Fruit fly (Drosophila melanogaster) whole organism, embryonic: ENCODE measurements around the gene Ifrd1.

Experiments
- Atf-2 ChIP-seq: fragments of 200-800 bp; sonication (Bioruptor generic); optimal IDR thresholded peaks from 2 replicates; lab custom pipeline; 2016; ENCODE audit warnings: missing biosample characterization, missing genetic modification characterization
- Bgb ChIP-seq: fragments of 200-800 bp; sonication (Bioruptor generic); IDR thresholded peaks from 2 replicates; pipeline ENCODE4 v1.3.6; 2022; ENCODE audit warnings: missing biosample characterization, missing genetic modification characterization; ENCODE audit not compliant: partially characterized antibody
- Blimp-1 ChIP-seq: fragments of 200-800 bp; sonication (Bioruptor generic); optimal IDR thresholded peaks from 3 replicates; lab custom pipeline; 2018; ENCODE audit warnings: missing biosample characterization, missing genetic modification characterization, mild to moderate bottlenecking, moderate library complexity, missing genetic modification reagents
- CG10209 ChIP-seq: fragments of 200-800 bp; sonication (Bioruptor generic); optimal IDR thresholded peaks from 3 replicates; lab custom pipeline; 2017; ENCODE audit warnings: missing biosample characterization, mild to moderate bottlenecking, missing genetic modification characterization, missing genetic modification reagents
- CG10267 ChIP-seq: fragments of 200-800 bp; sonication (Bioruptor generic); optimal IDR thresholded peaks from 2 replicates; lab custom pipeline; 2018; ENCODE audit warnings: missing biosample characterization, mild to moderate bottlenecking, missing genetic modification characterization, moderate library complexity
- CG12299 ChIP-seq: fragments of 200-800 bp; sonication (Bioruptor generic); optimal IDR thresholded peaks from 2 replicates; lab custom pipeline; 2018; ENCODE audit warnings: missing biosample characterization, mild to moderate bottlenecking, missing genetic modification characterization
- CG2129 ChIP-seq: fragments of 200-800 bp; sonication (Bioruptor generic); IDR thresholded peaks from 2 replicates; pipeline ENCODE4 v1.3.6; 2022; ENCODE audit warnings: missing biosample characterization, missing genetic modification characterization; ENCODE audit not compliant: partially characterized antibody
- CG2712 ChIP-seq: fragments of 200-800 bp; optimal IDR thresholded peaks from 3 replicates; lab custom pipeline; 2019; ENCODE audit warnings: missing biosample characterization, mild to moderate bottlenecking, missing genetic modification characterization, moderate library complexity
- CG31441 ChIP-seq: fragments of 200-800 bp; sonication (Bioruptor generic); IDR thresholded peaks from 2 replicates; pipeline ENCODE4 v1.3.6; 2022; ENCODE audit warnings: missing biosample characterization, missing genetic modification characterization
- CG3407 ChIP-seq: fragments of 200-800 bp; sonication (Bioruptor generic); optimal IDR thresholded peaks from 2 replicates; lab custom pipeline; 2018; ENCODE audit warnings: missing biosample characterization, mild to moderate bottlenecking, missing genetic modification characterization
- CG4328 ChIP-seq: fragments of 200-800 bp; sonication (Bioruptor generic); optimal IDR thresholded peaks from 3 replicates; lab custom pipeline; 2017; ENCODE audit warnings: missing biosample characterization, missing genetic modification reagents, missing genetic modification characterization
- CG4820 ChIP-seq: fragments of 200-800 bp; sonication (Bioruptor generic); optimal IDR thresholded peaks from 3 replicates; lab custom pipeline; 2016; ENCODE audit warnings: missing biosample characterization, missing genetic modification characterization
- CG6689 ChIP-seq: fragments of 200-800 bp; sonication (Bioruptor generic); IDR thresholded peaks from 2 replicates; pipeline ENCODE4 v1.3.6; 2022; ENCODE audit warnings: missing biosample characterization, missing genetic modification characterization
- CG6813 ChIP-seq: fragments of 200-800 bp; sonication (Bioruptor generic); optimal IDR thresholded peaks from 2 replicates; lab custom pipeline; 2017; ENCODE audit warnings: missing biosample characterization, missing genetic modification characterization, mild to moderate bottlenecking, moderate library complexity, missing genetic modification reagents
- CG7271 ChIP-seq: fragments of 200-800 bp; sonication (Bioruptor generic); optimal IDR thresholded peaks from 2 replicates; lab custom pipeline; 2018; ENCODE audit warnings: missing biosample characterization, mild to moderate bottlenecking, missing genetic modification characterization, moderate library complexity
- CG7786 ChIP-seq: fragments of 200-800 bp; sonication (Bioruptor generic); optimal IDR thresholded peaks from 2 replicates; lab custom pipeline; 2016; ENCODE audit warnings: missing biosample characterization, missing genetic modification characterization
- CG8388 ChIP-seq: fragments of 200-800 bp; sonication (Bioruptor generic); optimal IDR thresholded peaks from 2 replicates; lab custom pipeline; 2019; ENCODE audit warnings: missing biosample characterization, mild to moderate bottlenecking, missing genetic modification characterization, moderate library complexity
- CG9609 ChIP-seq: fragments of 200-800 bp; sonication (Bioruptor generic); optimal IDR thresholded peaks from 3 replicates; lab custom pipeline; 2016; ENCODE audit warnings: missing biosample characterization, missing genetic modification characterization
- CoRest ChIP-seq: fragments of 200-800 bp; sonication (Bioruptor generic); optimal IDR thresholded peaks from 3 replicates; lab custom pipeline; 2018; ENCODE audit warnings: missing biosample characterization, mild to moderate bottlenecking, missing genetic modification characterization, moderate library complexity
- Dek ChIP-seq: fragments of 200-800 bp; sonication (Bioruptor generic); optimal IDR thresholded peaks from 3 replicates; lab custom pipeline; 2019; ENCODE audit warnings: missing biosample characterization, mild to moderate bottlenecking, missing genetic modification characterization, moderate library complexity
- Doc3 ChIP-seq: fragments of 200-800 bp; sonication (Bioruptor generic); IDR thresholded peaks from 3 replicates; pipeline ENCODE4 v1.3.6; 2022; ENCODE audit warnings: missing biosample characterization, missing genetic modification characterization; ENCODE audit not compliant: partially characterized antibody
- Lim3 ChIP-seq: fragments of 200-800 bp; sonication (Bioruptor generic); IDR thresholded peaks from 2 replicates; pipeline ENCODE4 v1.3.6; 2022; ENCODE audit warnings: missing biosample characterization, missing genetic modification characterization
- Med ChIP-seq: fragments of 200-800 bp; sonication (Bioruptor generic); peaks from one replicate; lab custom pipeline; 2016; ENCODE audit warnings: missing biosample characterization, missing genetic modification characterization, mild to moderate bottlenecking, inconsistent platforms, moderate library complexity
- Nf-YC ChIP-seq: fragments of 200-800 bp; optimal IDR thresholded peaks from 3 replicates; lab custom pipeline; 2019; ENCODE audit warnings: missing biosample characterization, mild to moderate bottlenecking, missing genetic modification characterization, moderate library complexity
- Taf1 ChIP-seq: fragments of 200-800 bp; sonication (Bioruptor generic); IDR thresholded peaks from 2 replicates; pipeline ENCODE4 v1.3.6; 2022; ENCODE audit warnings: missing biosample characterization, missing genetic modification characterization
- Xrp1 ChIP-seq: fragments of 200-800 bp; sonication (Bioruptor generic); IDR thresholded peaks from 2 replicates; pipeline ENCODE4 v1.3.6; 2022; ENCODE audit warnings: missing biosample characterization, missing genetic modification characterization
- croc ChIP-seq: fragments of 200-800 bp; sonication (Bioruptor generic); conservative IDR thresholded peaks from 3 replicates; pipeline ENCODE4 v1.3.6; 2022; ENCODE audit warnings: missing biosample characterization, missing genetic modification characterization
- dati ChIP-seq: fragments of 200-800 bp; sonication (Bioruptor generic); IDR thresholded peaks from 2 replicates; pipeline ENCODE4 v1.3.6; 2022; ENCODE audit warnings: missing biosample characterization, missing genetic modification characterization
- dmrt11E ChIP-seq: fragments of 200-800 bp; sonication (Bioruptor generic); optimal IDR thresholded peaks from 3 replicates; lab custom pipeline; 2018; ENCODE audit warnings: missing biosample characterization, mild to moderate bottlenecking, missing genetic modification characterization, moderate library complexity
- esg ChIP-seq: fragments of 200-800 bp; sonication (Bioruptor generic); conservative IDR thresholded peaks from 2 replicates; pipeline ENCODE4 v1.3.6; 2022; ENCODE audit warnings: missing biosample characterization, missing genetic modification characterization
- ewg ChIP-seq: fragments of 200-800 bp; sonication (Bioruptor generic); optimal IDR thresholded peaks from 3 replicates; lab custom pipeline; 2017; ENCODE audit warnings: mild to moderate bottlenecking, missing biosample characterization, missing genetic modification reagents, missing genetic modification characterization
- ftz-f1 ChIP-seq: fragments of 200-800 bp; sonication (Bioruptor generic); optimal IDR thresholded peaks from 2 replicates; lab custom pipeline; 2016; ENCODE audit warnings: missing biosample characterization, missing genetic modification characterization
- fu2 ChIP-seq: fragments of 200-800 bp; sonication (Bioruptor generic); optimal IDR thresholded peaks from 2 replicates; lab custom pipeline; 2016; ENCODE audit warnings: missing biosample characterization, missing genetic modification characterization
- gsb-n ChIP-seq: fragments of 200-800 bp; sonication (Bioruptor generic); optimal IDR thresholded peaks from 3 replicates; lab custom pipeline; 2018; ENCODE audit warnings: missing biosample characterization, mild to moderate bottlenecking, missing genetic modification characterization
- her ChIP-seq: fragments of 200-800 bp; sonication (Bioruptor generic); optimal IDR thresholded peaks from 2 replicates; lab custom pipeline; 2016; ENCODE audit warnings: missing biosample characterization, missing genetic modification characterization
- jigr1 ChIP-seq: fragments of 200-800 bp; sonication (Bioruptor generic); IDR thresholded peaks from 3 replicates; pipeline ENCODE4 v1.3.6; 2022; ENCODE audit warnings: missing biosample characterization, missing genetic modification characterization
- kni ChIP-seq: fragments of 200-800 bp; sonication (Bioruptor generic); optimal IDR thresholded peaks from 3 replicates; lab custom pipeline; 2017; ENCODE audit warnings: mild to moderate bottlenecking, missing biosample characterization, missing genetic modification reagents, missing genetic modification characterization
- nmo ChIP-seq: fragments of 200-800 bp; sonication (Bioruptor generic); optimal IDR thresholded peaks from 2 replicates; lab custom pipeline; 2018; ENCODE audit warnings: missing biosample characterization, mild to moderate bottlenecking, missing genetic modification characterization, moderate library complexity
- p53 ChIP-seq: fragments of 200-800 bp; sonication (Bioruptor generic); optimal IDR thresholded peaks from 2 replicates; lab custom pipeline; 2016; ENCODE audit warnings: missing biosample characterization, missing genetic modification characterization
- pfk ChIP-seq: fragments of 200-800 bp; sonication (Bioruptor generic); optimal IDR thresholded peaks from 2 replicates; lab custom pipeline; 2018; ENCODE audit warnings: missing biosample characterization, mild to moderate bottlenecking, missing genetic modification characterization, moderate library complexity
- salm ChIP-seq: fragments of 200-800 bp; sonication (Bioruptor generic); optimal IDR thresholded peaks from 2 replicates; lab custom pipeline; 2018; ENCODE audit warnings: missing biosample characterization, mild to moderate bottlenecking, missing genetic modification characterization
- sens-2 ChIP-seq: fragments of 200-800 bp; sonication (Bioruptor generic); IDR thresholded peaks from 2 replicates; pipeline ENCODE4 v1.3.6; 2022; ENCODE audit warnings: missing biosample characterization, missing genetic modification characterization
- sob ChIP-seq: fragments of 200-800 bp; sonication (Bioruptor generic); IDR thresholded peaks from 2 replicates; pipeline ENCODE4 v1.3.6; 2022; ENCODE audit warnings: missing biosample characterization, missing genetic modification characterization
- stc ChIP-seq: fragments of 200-800 bp; sonication (Bioruptor generic); IDR thresholded peaks from 2 replicates; pipeline ENCODE4 v1.3.6; 2022; ENCODE audit warnings: missing biosample characterization, missing genetic modification characterization
- tll ChIP-seq, 2 experiments: fragments of 200-800 bp in 1 of 2; fragments of >200 bp in 1 of 2; sonication (Bioruptor generic) in 1 of 2; optimal IDR thresholded peaks; 2 replicates each; lab custom pipeline; 2017 to 2019; ENCODE audit warnings: missing biosample characterization in 2 of 2, missing genetic modification characterization in 2 of 2, mild to moderate bottlenecking in 1 of 2, moderate library complexity in 1 of 2
- tup ChIP-seq: fragments of 200-800 bp; sonication (Bioruptor generic); optimal IDR thresholded peaks from 2 replicates; lab custom pipeline; 2016; ENCODE audit warnings: missing biosample characterization, mild to moderate bottlenecking, missing genetic modification characterization, moderate library complexity
- vnd ChIP-seq: fragments of 200-800 bp; sonication (Bioruptor generic); IDR thresholded peaks from 3 replicates; pipeline ENCODE4 v1.3.6; 2022; ENCODE audit warnings: missing biosample characterization, missing genetic modification characterization; ENCODE audit not compliant: partially characterized antibody
- wdn ChIP-seq: fragments of 200-800 bp; sonication (Bioruptor generic); IDR thresholded peaks from 2 replicates; pipeline ENCODE4 v1.3.6; 2022; ENCODE audit warnings: missing biosample characterization, missing genetic modification characterization

Ifrd1 gene

DNA sequence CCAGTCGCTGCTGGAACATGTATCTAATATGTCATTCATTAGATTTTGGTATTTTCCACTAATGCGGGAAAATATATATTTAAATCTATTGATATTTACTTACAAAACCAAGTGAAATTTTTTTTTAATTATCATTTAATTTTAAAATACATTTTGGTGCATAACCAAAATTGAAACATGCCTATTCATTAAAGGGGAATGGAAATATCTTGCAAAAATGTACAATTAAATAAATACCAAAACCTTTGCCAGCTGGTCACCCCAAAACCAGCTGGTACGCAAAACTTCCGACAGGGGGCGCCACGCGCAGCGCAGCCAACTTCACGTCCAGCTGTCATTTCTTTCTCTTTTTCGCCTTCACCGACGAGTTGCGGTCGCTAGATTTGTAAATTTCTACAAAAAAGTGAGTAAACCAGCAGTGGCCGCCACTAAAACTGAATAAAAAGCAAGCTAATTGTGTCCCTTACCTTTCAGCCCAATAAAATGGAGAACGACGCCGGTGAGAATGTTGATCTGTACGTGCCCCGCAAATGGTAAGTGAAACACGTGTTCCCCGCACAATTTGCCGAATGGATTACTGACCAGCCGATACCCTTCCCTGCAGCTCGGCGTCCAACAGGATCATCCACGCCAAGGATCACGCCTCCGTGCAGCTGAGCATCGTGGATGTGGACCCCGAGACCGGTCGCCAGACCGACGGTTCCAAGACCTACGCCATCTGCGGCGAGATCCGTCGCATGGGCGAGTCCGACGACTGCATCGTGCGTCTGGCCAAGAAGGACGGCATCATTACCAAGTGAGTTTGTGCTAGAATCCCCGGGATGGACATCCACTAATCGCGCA lies 18.3 kb downstream of the Ifrd1 start, which contains the start of the genes CG3104 and RpS21 (continued):
- TF ChIP-seq pfk (GFP tag; lab: Kevin White, UChicago), result peak; percentile 80
- peak; percentile 75 for TF ChIP-seq CG31441 (GFP tag; lab: Robert Waterston, UW)
- TF ChIP-seq vnd (GFP tag; lab: Robert Waterston, UW), result no peak
- no peak for TF ChIP-seq tll (GFP tag; optimal IDR thresholded peaks at IDR 0.05; lab: Kevin White, UChicago)
- TF ChIP-seq Taf1 (GFP tag; lab: Robert Waterston, UW), result peak; percentile 78
- TF ChIP-seq stc (GFP tag; lab: Robert Waterston, UW), result peak; percentile 51
- TF ChIP-seq Blimp-1 (GFP tag; lab: Kevin White, UChicago), result peak; percentile 48
- peak; percentile 82 for TF ChIP-seq fu2
- peak; percentile 87 for TF ChIP-seq CG10209
- TF ChIP-seq CG2129 (GFP tag; lab: Robert Waterston, UW), result no peak
- TF ChIP-seq gsb-n (tag; lab: Kevin White, UChicago), result peak; percentile 76
- TF ChIP-seq sob, result peak; percentile 94
- TF ChIP-seq Med (GFP tag; lab: Kevin White, UChicago), result peak; percentile 98
- peak; percentile 89 for TF ChIP-seq sens-2 (GFP tag; lab: Robert Waterston, UW)
- peak; percentile 75 for TF ChIP-seq dati (GFP tag; lab: Robert Waterston, UW)
- TF ChIP-seq CG4820, result peak; percentile 72
- peak; percentile 73 for TF ChIP-seq CG9609 (GFP tag; lab: Kevin White, UChicago)
- TF ChIP-seq CoRest (tag; lab: Kevin White, UChicago), result peak; percentile 84
- TF ChIP-seq tup, result peak; percentile 63
- peak; percentile 35 for TF ChIP-seq ftz-f1
- TF ChIP-seq CG3407, result peak; percentile 81
- peak; percentile 83 for TF ChIP-seq CG2712 (tag; lab: Kevin White, UChicago)
- TF ChIP-seq dmrt11E (tag; lab: Kevin White, UChicago), result peak; percentile 65
- TF ChIP-seq Dek (tag; lab: Kevin White, UChicago), result peak; percentile 71
- no peak for TF ChIP-seq jigr1 (GFP tag; lab: Robert Waterston, UW)
- TF ChIP-seq CG7271 (tag; lab: Kevin White, UChicago), result peak; percentile 47
- no peak for TF ChIP-seq Doc3 (GFP tag; lab: Robert Waterston, UW)
- peak; percentile 78 for TF ChIP-seq wdn
- TF ChIP-seq p53 (GFP tag; lab: Kevin White, UChicago), result peak; percentile 77
- TF ChIP-seq Xrp1, result peak; percentile 60
- TF ChIP-seq CG6689 (GFP tag; lab: Robert Waterston, UW), result peak; percentile 62
- peak; percentile 77 for TF ChIP-seq CG7786 (GFP tag; lab: Kevin White, UChicago)
- peak; percentile 83 for TF ChIP-seq ewg (GFP tag; lab: Kevin White, UChicago)
- TF ChIP-seq kni (GFP tag; lab: Kevin White, UChicago), result peak; percentile 87
- peak; percentile 92 for TF ChIP-seq CG4328 (GFP tag; lab: Kevin White, UChicago)
- TF ChIP-seq CG12299 (tag; lab: Kevin White, UChicago), result peak; percentile 44
- TF ChIP-seq salm (tag; lab: Kevin White, UChicago), result no peak
- TF ChIP-seq Bgb (GFP tag; lab: Robert Waterston, UW), result peak; percentile 29
- TF ChIP-seq CG8388, result peak; percentile 55
- peak; percentile 86 for TF ChIP-seq nmo (GFP tag; lab: Kevin White, UChicago)
- peak; percentile 29; the same call in 1 of the 2 replicates for TF ChIP-seq esg (GFP tag; lab: Robert Waterston, UW)
- TF ChIP-seq Lim3, result 0 out of 2 replicates have a peak, but pooled peaks have one; percentile 33
- TF ChIP-seq croc, result peak; percentile 58
- peak; percentile 67 for TF ChIP-seq CG6813 (GFP tag; lab: Kevin White, UChicago)
- TF ChIP-seq Atf-2 (GFP tag; lab: Kevin White, UChicago), result peak; percentile 64
- peak; percentile 81 for TF ChIP-seq CG10267 (tag; lab: Kevin White, UChicago)
- peak; percentile 78 for TF ChIP-seq Nf-YC
- peak; percentile 80 for TF ChIP-seq her (GFP tag; lab: Kevin White, UChicago)
